Fruit fly (Drosophila melanogaster): ENCODE results near the gene CG5418.

The CG5418 gene

DNA sequence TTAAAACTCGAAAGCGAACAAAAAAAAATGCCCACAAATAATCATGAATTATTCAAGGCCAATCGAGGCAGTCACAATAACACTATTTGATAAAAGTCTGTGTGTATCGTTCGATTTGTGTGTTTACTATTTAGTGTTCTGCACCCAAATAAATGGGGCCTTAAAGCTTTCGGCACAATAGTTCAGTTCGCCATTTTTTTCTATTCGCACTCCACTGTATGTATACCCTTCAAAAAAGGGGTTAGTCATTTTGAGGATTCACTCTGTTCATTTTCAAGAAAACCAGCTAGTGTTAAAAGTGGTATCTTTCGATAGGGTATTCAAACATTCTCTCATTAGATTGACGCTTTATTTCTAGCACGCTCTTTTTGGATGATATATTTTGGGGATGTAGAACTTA is 14.6 kb upstream of the CG5418 start (continued):
- peak; percentile 50 for TF ChIP-seq CoRest (tag; optimal IDR thresholded peaks at IDR 0.05)
- TF ChIP-seq fd64A (GFP tag; optimal IDR thresholded peaks at IDR 0.05): no peak
- TF ChIP-seq lmd (GFP tag; IDR thresholded peaks at IDR 0.05): peak; percentile 44; the same call in 1 of the 2 replicates
- TF ChIP-seq org-1 (GFP tag; optimal IDR thresholded peaks at IDR 0.05): peak; percentile 12
- no peak for TF ChIP-seq CG10959 (GFP tag; IDR thresholded peaks at IDR 0.05)
- TF ChIP-seq CG8944 (GFP tag; optimal IDR thresholded peaks at IDR 0.05): peak; percentile 12
- peak; percentile 46 for TF ChIP-seq unpg (GFP tag; optimal IDR thresholded peaks at IDR 0.05)
- TF ChIP-seq ftz-f1 (GFP tag; optimal IDR thresholded peaks at IDR 0.05): peak; percentile 76
- peak; percentile 66 for TF ChIP-seq CG9817 (tag; optimal IDR thresholded peaks at IDR 0.05)
- TF ChIP-seq CG14441 (GFP tag; IDR thresholded peaks at IDR 0.05): peak; percentile 72
- peak; percentile 32 for TF ChIP-seq HHEX (GFP tag; optimal IDR thresholded peaks at IDR 0.05)
- TF ChIP-seq Vsx1 (GFP tag; optimal IDR thresholded peaks at IDR 0.05): no peak
- TF ChIP-seq Aef1 (GFP tag; IDR thresholded peaks at IDR 0.05): peak; percentile 40; the same call in 1 of the 3 replicates
- TF ChIP-seq CG2678 (tag; optimal IDR thresholded peaks at IDR 0.05): peak; percentile 63
- peak; percentile 18 for TF ChIP-seq maf-S (GFP tag; optimal IDR thresholded peaks at IDR 0.05)
- TF ChIP-seq CG12391 (tag; optimal IDR thresholded peaks at IDR 0.05): peak; percentile 20
- TF ChIP-seq gcm (GFP tag; optimal IDR thresholded peaks at IDR 0.05): no peak
- peak; percentile 19; the same call in 1 of the 3 replicates for TF ChIP-seq B-H1 (GFP tag; IDR thresholded peaks at IDR 0.05)
- no peak for TF ChIP-seq kah (GFP tag; optimal IDR thresholded peaks at IDR 0.05)
- peak; percentile 12 for TF ChIP-seq Sox102F (GFP tag; optimal IDR thresholded peaks at IDR 0.05)
- peak; percentile 92 for TF ChIP-seq CG9932 (GFP tag; IDR thresholded peaks at IDR 0.05)
- no peak for TF ChIP-seq Kr (GFP tag; optimal IDR thresholded peaks at IDR 0.05)
- peak; percentile 67 for TF ChIP-seq CG12155 (GFP tag; optimal IDR thresholded peaks at IDR 0.05)
- no peak for TF ChIP-seq CG32767 (GFP tag; IDR thresholded peaks at IDR 0.05)
- no peak for TF ChIP-seq Eip74EF (GFP tag; optimal IDR thresholded peaks at IDR 0.05)
- peak; percentile 70 for TF ChIP-seq Hmr (GFP tag; optimal IDR thresholded peaks at IDR 0.05)
- peak; percentile 12 for TF ChIP-seq nau (GFP tag; optimal IDR thresholded peaks at IDR 0.05)
- peak; percentile 48 for TF ChIP-seq ind (GFP tag; optimal IDR thresholded peaks at IDR 0.05)
- peak; percentile 38 to 39 for TF ChIP-seq Pdp1 (GFP tag; optimal IDR thresholded peaks at IDR 0.05)
- peak; percentile 70; the same call in 2 of the 3 replicates for TF ChIP-seq dysf (GFP tag; IDR thresholded peaks at IDR 0.05)
- peak; percentile 67; the same call in 1 of the 2 replicates for TF ChIP-seq wdn (GFP tag; IDR thresholded peaks at IDR 0.05)
- peak; percentile 34; the same call in 1 of the 3 replicates for TF ChIP-seq tgo (GFP tag; IDR thresholded peaks at IDR 0.05)
- no peak for TF ChIP-seq Trl (optimal IDR thresholded peaks at IDR 0.05)
- peak; percentile 38 for TF ChIP-seq Trl (GFP tag; optimal IDR thresholded peaks at IDR 0.05)
- TF ChIP-seq CG15269 (tag; optimal IDR thresholded peaks at IDR 0.05): peak; percentile 62
- TF ChIP-seq schlank (tag; optimal IDR thresholded peaks at IDR 0.05): peak; percentile 63
- TF ChIP-seq Ptx1 (GFP tag; IDR thresholded peaks at IDR 0.05): peak; percentile 27
- peak; percentile 76 for TF ChIP-seq CG16779 (GFP tag; IDR thresholded peaks at IDR 0.05)
- TF ChIP-seq Xbp1 (GFP tag; optimal IDR thresholded peaks at IDR 0.05): peak; percentile 31
- TF ChIP-seq Chrac-16 (GFP tag; optimal IDR thresholded peaks at IDR 0.05): peak; percentile 41
- TF ChIP-seq dpn (GFP tag; optimal IDR thresholded peaks at IDR 0.05): peak; percentile 39 to 52
- peak; percentile 19; the same call in 1 of the 3 replicates for TF ChIP-seq CG11695 (GFP tag; IDR thresholded peaks at IDR 0.05)
- TF ChIP-seq CG18619 (GFP tag; optimal IDR thresholded peaks at IDR 0.05): peak; percentile 40
- TF ChIP-seq lab (GFP tag; optimal IDR thresholded peaks at IDR 0.05): peak; percentile 85
- 0 out of 2 replicates have a peak, but pooled peaks have one; percentile 33 for TF ChIP-seq ranshi (GFP tag; IDR thresholded peaks at IDR 0.05)
- TF ChIP-seq CG8290 (GFP tag; optimal IDR thresholded peaks at IDR 0.05): no peak
- TF ChIP-seq CG8290 (tag; optimal IDR thresholded peaks at IDR 0.05): peak in 1 of 2 experiments; percentile 90
- peak; percentile 93 for TF ChIP-seq CG2120 (GFP tag; optimal IDR thresholded peaks at IDR 0.05)
- 0 out of 2 replicates have a peak, but pooled peaks have one; percentile 8 for TF ChIP-seq CG10366 (GFP tag; IDR thresholded peaks at IDR 0.05)
- peak; percentile 17 for TF ChIP-seq CG10209 (GFP tag; optimal IDR thresholded peaks at IDR 0.05)
- TF ChIP-seq CG10267 (tag; optimal IDR thresholded peaks at IDR 0.05): peak; percentile 4
